Fruit fly (Drosophila melanogaster): Measurements from ENCODE around the gene obst-H.

Gene obst-H

DNA sequence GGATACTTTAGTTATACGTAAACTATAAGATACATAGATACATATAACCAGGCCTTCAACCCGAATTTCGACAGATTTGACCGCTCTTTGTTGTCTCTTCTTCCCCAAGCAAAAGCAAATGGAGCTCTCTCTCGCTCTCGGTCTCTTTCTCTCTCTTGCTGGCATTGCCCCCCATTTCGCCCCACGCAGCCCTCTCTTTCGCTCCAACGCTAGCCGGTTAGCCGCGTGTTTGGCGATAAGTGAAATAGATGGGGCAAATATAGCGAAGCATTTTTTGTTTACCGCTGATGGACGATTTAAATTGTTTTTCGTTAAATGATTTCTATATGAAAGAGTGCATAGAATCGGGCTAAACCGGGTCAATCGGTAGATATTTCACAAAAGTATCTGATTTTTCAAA is 14.6 kb downstream of the obst-H start (continued):
- TF ChIP-seq Usf (GFP tag; optimal IDR thresholded peaks at IDR 0.05) = no peak

DNA sequence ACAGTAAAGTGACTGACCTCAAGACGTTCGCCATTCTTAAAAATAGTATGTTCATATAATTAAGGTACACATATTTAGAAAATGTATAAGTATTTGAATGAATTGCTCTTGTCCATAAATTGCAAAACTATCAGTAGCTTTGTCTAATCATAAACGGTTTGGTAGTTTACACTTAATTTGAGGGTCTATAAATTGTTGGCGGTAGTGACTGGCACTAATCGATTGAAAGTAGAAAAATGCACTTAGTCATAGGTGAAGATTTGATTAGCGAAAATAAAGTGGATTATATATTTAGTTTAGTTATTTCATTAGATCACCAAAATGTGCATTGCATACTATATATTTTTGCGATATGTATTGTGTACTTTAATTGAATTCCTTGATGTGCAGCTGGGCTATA is 15.3 kb downstream of the obst-H start:
- TF ChIP-seq pum (GFP tag; optimal IDR thresholded peaks at IDR 0.05) = no peak
- TF ChIP-seq yki (optimal IDR thresholded peaks at IDR 0.05) = no peak
- peak; percentile 49 for TF ChIP-seq exex (tag; optimal IDR thresholded peaks at IDR 0.05)
- TF ChIP-seq gce (GFP tag; IDR thresholded peaks at IDR 0.05) = no peak

DNA sequence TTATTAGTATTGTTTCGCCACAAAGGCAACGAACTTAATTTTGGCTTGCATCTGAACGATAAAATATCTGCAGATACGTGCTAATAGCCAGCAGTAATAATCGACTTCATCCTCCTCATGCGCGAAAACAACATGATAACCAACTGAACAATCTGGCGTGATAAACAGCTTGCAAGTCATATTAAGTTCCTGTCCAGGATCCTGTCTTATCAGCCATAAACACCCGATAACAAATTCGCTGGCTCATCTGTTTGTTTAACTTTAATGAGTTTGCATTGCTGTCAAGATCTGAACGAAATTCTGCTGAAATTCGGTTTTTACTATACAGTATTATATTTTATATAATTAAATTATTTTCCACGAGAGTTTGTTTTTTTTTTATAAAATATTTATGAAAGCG is 15.8 kb downstream of the obst-H start:
- TF ChIP-seq CG18011 (GFP tag; optimal IDR thresholded peaks at IDR 0.05) = no peak
- no peak for TF ChIP-seq ranshi (GFP tag; IDR thresholded peaks at IDR 0.05)
- no peak for TF ChIP-seq Ets65A (GFP tag)
- TF ChIP-seq CG34224 (GFP tag; IDR thresholded peaks at IDR 0.05; ENCODE audit: partially characterized antibody) = no peak
- no peak for TF ChIP-seq CG15479 (GFP tag; optimal IDR thresholded peaks at IDR 0.05)
- no peak for TF ChIP-seq Adf1 (GFP tag; IDR thresholded peaks at IDR 0.05)
- no peak for TF ChIP-seq CG18764 (GFP tag; optimal IDR thresholded peaks at IDR 0.05)
- TF ChIP-seq hkb (optimal IDR thresholded peaks at IDR 0.05) = no peak
- no peak for TF ChIP-seq hkb (GFP tag; IDR thresholded peaks at IDR 0.05)
- TF ChIP-seq Usf (GFP tag; optimal IDR thresholded peaks at IDR 0.05) = no peak
- TF ChIP-seq CG15269 (tag; optimal IDR thresholded peaks at IDR 0.05) = no peak
- no peak for TF ChIP-seq CG30020 (tag; optimal IDR thresholded peaks at IDR 0.05)
- TF ChIP-seq CG10366 (GFP tag; IDR thresholded peaks at IDR 0.05) = no peak
- TF ChIP-seq CG17328 (GFP tag; IDR thresholded peaks at IDR 0.05) = no peak
- no peak for TF ChIP-seq CG31365 (tag; optimal IDR thresholded peaks at IDR 0.05)
- TF ChIP-seq CG14667 (GFP tag; IDR thresholded peaks at IDR 0.05) = no peak
- TF ChIP-seq gsb-n (tag; optimal IDR thresholded peaks at IDR 0.05) = no peak

DNA sequence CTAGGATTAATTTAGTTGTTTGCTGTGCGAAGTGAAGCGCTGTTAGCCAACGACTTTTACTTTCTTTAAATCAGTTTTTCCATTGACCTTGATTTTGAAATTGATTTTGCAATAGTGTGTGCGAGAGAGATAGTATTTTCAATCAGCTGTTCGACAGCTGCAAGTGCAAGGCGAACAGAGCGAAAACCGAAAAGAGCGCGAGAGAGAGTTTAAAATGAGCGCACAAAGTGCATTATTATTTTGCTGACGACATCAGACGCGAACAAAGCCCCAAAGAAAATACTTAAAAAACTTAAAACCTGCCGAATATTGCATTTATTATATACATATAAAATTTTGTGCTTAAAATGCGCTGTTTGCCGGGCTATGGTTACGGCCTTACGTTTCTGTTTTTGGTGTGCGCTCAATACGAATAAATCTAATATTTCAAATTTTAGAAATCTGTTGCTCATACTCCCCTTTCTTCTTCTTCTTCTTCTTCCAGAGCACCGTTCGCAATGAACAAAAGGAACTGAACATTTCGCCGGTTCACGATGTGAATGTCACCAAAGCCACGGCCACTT is 17.3 kb downstream of the obst-H start:
- TF ChIP-seq sisA (GFP tag; IDR thresholded peaks at IDR 0.05) (no peak), crp (GFP tag; optimal IDR thresholded peaks at IDR 0.05) (peak in 1 of 2 experiments; percentile 75), CG15479 (GFP tag; optimal IDR thresholded peaks at IDR 0.05) (peak; percentile 32), tx (GFP tag; optimal IDR thresholded peaks at IDR 0.05) (no peak), corto (GFP tag; optimal IDR thresholded peaks at IDR 0.05) (peak; percentile 50), Bdp1 (GFP tag; optimal IDR thresholded peaks at IDR 0.05) (no peak), nerfin-2 (GFP tag; IDR thresholded peaks at IDR 0.05; ENCODE audit: partially characterized antibody) (no peak), Oli (tag; optimal IDR thresholded peaks at IDR 0.05) (no peak), ac (GFP tag; optimal IDR thresholded peaks at IDR 0.05) (peak; percentile 58), tll (GFP tag; optimal IDR thresholded peaks at IDR 0.05) (peak in 1 of 2 experiments; percentile 61), nom (GFP tag; optimal IDR thresholded peaks at IDR 0.05) (peak; percentile 64), lbe (GFP tag; optimal IDR thresholded peaks at IDR 0.05) (peak; percentile 14), CG14965 (GFP tag; optimal IDR thresholded peaks at IDR 0.05; ENCODE audit: borderline replicate concordance) (no peak), CG15514 (GFP tag; optimal IDR thresholded peaks at IDR 0.05) (peak; percentile 60), Trl (optimal IDR thresholded peaks at IDR 0.05) (peak; percentile 10 to 68), Trl (GFP tag; optimal IDR thresholded peaks at IDR 0.05) (no peak), unc-4 (GFP tag; IDR thresholded peaks at IDR 0.05; ENCODE audit: partially characterized antibody) (no peak), CG1832 (GFP tag; optimal IDR thresholded peaks at IDR 0.05) (no peak), chinmo (GFP tag; IDR thresholded peaks at IDR 0.05; ENCODE audit: partially characterized antibody) (0 out of 4 replicates have a peak, but pooled peaks have one; percentile 48), repo (GFP tag; optimal IDR thresholded peaks at IDR 0.05) (no peak), Blimp-1 (GFP tag; optimal IDR thresholded peaks at IDR 0.05) (peak; percentile 47), CG14710 (tag; optimal IDR thresholded peaks at IDR 0.05) (peak; percentile 26), seq (GFP tag; IDR thresholded peaks at IDR 0.05) (no peak), CG2712 (tag; optimal IDR thresholded peaks at IDR 0.05) (peak; percentile 13), Scr (GFP tag; IDR thresholded peaks at IDR 0.05; ENCODE audit: partially characterized antibody) (no peak), ci (GFP tag; IDR thresholded peaks at IDR 0.05) (no peak)

Data from whole organism, embryonic.